Fruit fly (Drosophila melanogaster) whole organism, embryonic: ENCODE measurements around the gene wfs1.

Experiments
- Awh ChIP-seq: fragments of 200-800 bp; sonication (Bioruptor generic); IDR thresholded peaks from 2 replicates; pipeline ENCODE4, ENCODE4 v1.3.6; 2022; ENCODE audit warnings: missing biosample characterization, missing genetic modification characterization
- Bgb ChIP-seq: fragments of 200-800 bp; sonication (Bioruptor generic); IDR thresholded peaks from 2 replicates; pipeline ENCODE4 v1.3.6; 2022; ENCODE audit warnings: missing biosample characterization, missing genetic modification characterization; ENCODE audit not compliant: partially characterized antibody
- C15 ChIP-seq: fragments of 200-800 bp; sonication (Bioruptor generic); IDR thresholded peaks from 3 replicates; pipeline ENCODE4 v1.3.6; 2022; ENCODE audit warnings: missing biosample characterization, missing genetic modification characterization
- CG10209 ChIP-seq: fragments of 200-800 bp; sonication (Bioruptor generic); optimal IDR thresholded peaks from 3 replicates; lab custom pipeline; 2017; ENCODE audit warnings: missing biosample characterization, mild to moderate bottlenecking, missing genetic modification characterization, missing genetic modification reagents
- CG10274 ChIP-seq: fragments of 200-800 bp; sonication (Bioruptor generic); optimal IDR thresholded peaks from 3 replicates; lab custom pipeline; 2017; ENCODE audit warnings: missing biosample characterization, mild to moderate bottlenecking, missing genetic modification characterization
- CG12071 ChIP-seq: fragments of 200-800 bp; sonication (Bioruptor generic); optimal IDR thresholded peaks from 3 replicates; lab custom pipeline; 2018; ENCODE audit warnings: missing biosample characterization, mild to moderate bottlenecking, missing genetic modification characterization
- CG12299 ChIP-seq: fragments of 200-800 bp; sonication (Bioruptor generic); optimal IDR thresholded peaks from 2 replicates; lab custom pipeline; 2018; ENCODE audit warnings: missing biosample characterization, mild to moderate bottlenecking, missing genetic modification characterization
- CG14050 ChIP-seq: fragments of 200-800 bp; sonication (Bioruptor generic); IDR thresholded peaks from 3 replicates; pipeline ENCODE4 v1.3.6; 2022; ENCODE audit warnings: missing biosample characterization, missing genetic modification characterization
- CG17912 ChIP-seq: fragments of 200-800 bp; sonication (Bioruptor generic); optimal IDR thresholded peaks from 2 replicates; lab custom pipeline; 2018; ENCODE audit warnings: missing biosample characterization, mild to moderate bottlenecking, missing genetic modification characterization
- CG18764 ChIP-seq: fragments of 200-800 bp; sonication (Bioruptor generic); optimal IDR thresholded peaks from 3 replicates; lab custom pipeline; 2016; ENCODE audit warnings: missing biosample characterization, missing genetic modification characterization
- CG2129 ChIP-seq: fragments of 200-800 bp; sonication (Bioruptor generic); IDR thresholded peaks from 2 replicates; pipeline ENCODE4 v1.3.6; 2022; ENCODE audit warnings: missing biosample characterization, missing genetic modification characterization; ENCODE audit not compliant: partially characterized antibody
- CG2202 ChIP-seq: fragments of 200-800 bp; sonication (Bioruptor generic); optimal IDR thresholded peaks from 2 replicates; lab custom pipeline; 2018; ENCODE audit warnings: missing biosample characterization, mild to moderate bottlenecking, missing genetic modification characterization
- CG2889 ChIP-seq: fragments of 200-800 bp; sonication (Bioruptor generic); IDR thresholded peaks from 3 replicates; pipeline ENCODE4 v1.3.6; 2022; ENCODE audit warnings: missing biosample characterization, missing genetic modification characterization
- CG33213 ChIP-seq: fragments of 200-800 bp; sonication (Bioruptor generic); optimal IDR thresholded peaks from 3 replicates; lab custom pipeline; 2016; ENCODE audit warnings: missing biosample characterization, missing genetic modification characterization
- CG34224 ChIP-seq: fragments of 200-800 bp; sonication (Bioruptor generic); IDR thresholded peaks from 3 replicates; pipeline ENCODE4 v1.3.6; 2022; ENCODE audit warnings: missing biosample characterization, missing genetic modification characterization; ENCODE audit not compliant: partially characterized antibody
- CG6689 ChIP-seq: fragments of 200-800 bp; sonication (Bioruptor generic); IDR thresholded peaks from 2 replicates; pipeline ENCODE4 v1.3.6; 2022; ENCODE audit warnings: missing biosample characterization, missing genetic modification characterization
- CG7786 ChIP-seq: fragments of 200-800 bp; sonication (Bioruptor generic); optimal IDR thresholded peaks from 2 replicates; lab custom pipeline; 2016; ENCODE audit warnings: missing biosample characterization, missing genetic modification characterization
- CHES-1-like ChIP-seq: fragments of 200-800 bp; sonication (Bioruptor generic); optimal IDR thresholded peaks from 2 replicates; lab custom pipeline; 2016; ENCODE audit warnings: missing biosample characterization, missing genetic modification characterization
- CkIIα-i1 ChIP-seq: fragments of 200-800 bp; sonication (Bioruptor generic); IDR thresholded peaks from 2 replicates; pipeline ENCODE4 v1.3.6; 2022; ENCODE audit warnings: missing biosample characterization, missing genetic modification characterization
- D ChIP-seq, 2 experiments: fragments of 200-800 bp in 1 of 2; fragments of >200 bp in 1 of 2; sonication (Bioruptor generic) in 1 of 2; optimal IDR thresholded peaks; 2 replicates in 1 of 2; 3 replicates in 1 of 2; lab custom pipeline; 2017; ENCODE audit warnings: mild to moderate bottlenecking in 1 of 2, missing biosample characterization in 1 of 2, missing genetic modification characterization in 1 of 2, missing genetic modification reagents in 1 of 2
- D19A ChIP-seq: fragments of 200-800 bp; optimal IDR thresholded peaks from 3 replicates; lab custom pipeline; 2019; ENCODE audit warnings: missing biosample characterization, mild to moderate bottlenecking, missing genetic modification characterization, moderate library complexity
- Doc3 ChIP-seq: fragments of 200-800 bp; sonication (Bioruptor generic); IDR thresholded peaks from 3 replicates; pipeline ENCODE4 v1.3.6; 2022; ENCODE audit warnings: missing biosample characterization, missing genetic modification characterization; ENCODE audit not compliant: partially characterized antibody
- Drgx ChIP-seq: fragments of 200-800 bp; sonication (Bioruptor generic); IDR thresholded peaks from 2 replicates; pipeline ENCODE4 v1.3.6; 2022; ENCODE audit warnings: missing biosample characterization, missing genetic modification characterization
- ERR ChIP-seq: fragments of 200-800 bp; sonication (Bioruptor generic); optimal IDR thresholded peaks from 2 replicates; lab custom pipeline; 2016; ENCODE audit warnings: missing biosample characterization, missing genetic modification characterization
- Fer3 ChIP-seq: fragments of 200-800 bp; sonication (Bioruptor generic); optimal IDR thresholded peaks from 2 replicates; lab custom pipeline; 2018; ENCODE audit warnings: missing biosample characterization, mild to moderate bottlenecking, missing genetic modification characterization, moderate library complexity
- Hand ChIP-seq: fragments of 200-800 bp; sonication (Bioruptor generic); optimal IDR thresholded peaks from 2 replicates; lab custom pipeline; 2017; ENCODE audit warnings: mild to moderate bottlenecking, missing biosample characterization, missing genetic modification reagents, missing genetic modification characterization
- Lhr ChIP-seq: fragments of 200-800 bp; sonication (Bioruptor generic); optimal IDR thresholded peaks from 3 replicates; lab custom pipeline; 2017; ENCODE audit warnings: mild to moderate bottlenecking, missing biosample characterization, missing genetic modification reagents, missing genetic modification characterization
- MBD-R2 ChIP-seq: fragments of 200-800 bp; sonication (Bioruptor generic); IDR thresholded peaks from 2 replicates; pipeline ENCODE4 v1.3.6; 2022; ENCODE audit warnings: missing biosample characterization, missing genetic modification characterization
- Mrtf ChIP-seq: fragments of 200-800 bp; sonication (Bioruptor generic); IDR thresholded peaks from 3 replicates; pipeline ENCODE4 v1.3.6; 2022; ENCODE audit warnings: missing biosample characterization, missing genetic modification characterization
- Oaz ChIP-seq: fragments of 200-800 bp; sonication (Bioruptor generic); IDR thresholded peaks from 2 replicates; pipeline ENCODE4 v1.3.6; 2022; ENCODE audit warnings: missing biosample characterization, missing genetic modification characterization
- Poxn ChIP-seq: fragments of 200-800 bp; sonication (Bioruptor generic); IDR thresholded peaks from 2 replicates; pipeline ENCODE4 v1.3.6; 2022; ENCODE audit warnings: missing biosample characterization, missing genetic modification characterization
- TFAM ChIP-seq: fragments of 200-800 bp; sonication (Bioruptor generic); optimal IDR thresholded peaks from 2 replicates; lab custom pipeline; 2017; ENCODE audit warnings: missing biosample characterization, missing genetic modification characterization, inconsistent platforms
- Tbp ChIP-seq: fragments of >200 bp; optimal IDR thresholded peaks from 2 replicates; lab custom pipeline; 2018; ENCODE audit warnings: missing biosample characterization, missing genetic modification characterization
- Trl ChIP-seq, 3 experiments: fragments of >200 bp in 2 of 3; fragments of 200-800 bp in 1 of 3; sonication (Bioruptor generic) in 1 of 3; optimal IDR thresholded peaks; 2 replicates in 1 of 3; 3 replicates in 2 of 3; lab custom pipeline; 2016 to 2017; ENCODE audit warnings: missing biosample characterization in 1 of 3, missing genetic modification characterization in 1 of 3
- Xrp1 ChIP-seq: fragments of 200-800 bp; sonication (Bioruptor generic); IDR thresholded peaks from 2 replicates; pipeline ENCODE4 v1.3.6; 2022; ENCODE audit warnings: missing biosample characterization, missing genetic modification characterization
- ac ChIP-seq: fragments of 200-800 bp; sonication (Bioruptor generic); optimal IDR thresholded peaks from 3 replicates; lab custom pipeline; 2017; ENCODE audit warnings: missing biosample characterization, mild to moderate bottlenecking, missing genetic modification characterization
- al ChIP-seq: fragments of 200-800 bp; sonication (Bioruptor generic); IDR thresholded peaks from 2 replicates; pipeline ENCODE4 v1.3.6; 2022; ENCODE audit warnings: missing biosample characterization, missing genetic modification characterization
- ase ChIP-seq: fragments of 200-800 bp; sonication (Bioruptor generic); IDR thresholded peaks from 3 replicates; pipeline ENCODE4 v1.3.6; 2022; ENCODE audit warnings: missing biosample characterization, missing genetic modification characterization
- ash1 ChIP-seq: fragments of 200-800 bp; sonication (Bioruptor generic); optimal IDR thresholded peaks from 2 replicates; lab custom pipeline; 2018; ENCODE audit warnings: missing biosample characterization, mild to moderate bottlenecking, missing genetic modification characterization
- crol ChIP-seq: fragments of 200-800 bp; sonication (Bioruptor generic); IDR thresholded peaks from 2 replicates; pipeline ENCODE4 v1.3.6; 2022; ENCODE audit warnings: missing biosample characterization, missing genetic modification characterization
- en ChIP-seq: fragments of 200-800 bp; sonication (Bioruptor generic); optimal IDR thresholded peaks from 2 replicates; lab custom pipeline; 2016; ENCODE audit warnings: missing biosample characterization, missing genetic modification characterization
- eve ChIP-seq, 2 experiments: fragments of >200 bp; optimal IDR thresholded peaks; 2 replicates each; lab custom pipeline; 2017; ENCODE audit warnings: missing biosample characterization in 2 of 2, missing genetic modification characterization in 2 of 2
- grn ChIP-seq: fragments of 200-800 bp; sonication (Bioruptor generic); optimal IDR thresholded peaks from 3 replicates; lab custom pipeline; 2017; ENCODE audit warnings: missing biosample characterization, missing genetic modification characterization
- hbn ChIP-seq: fragments of 200-800 bp; sonication (Bioruptor generic); IDR thresholded peaks from 2 replicates; pipeline ENCODE4 v1.3.6; 2022; ENCODE audit warnings: missing biosample characterization, missing genetic modification characterization; ENCODE audit not compliant: partially characterized antibody
- nom ChIP-seq: fragments of 200-800 bp; sonication (Bioruptor generic); optimal IDR thresholded peaks from 2 replicates; lab custom pipeline; 2017; ENCODE audit warnings: missing biosample characterization, missing genetic modification characterization, mild to moderate bottlenecking, moderate library complexity, missing genetic modification reagents
- pho ChIP-seq: fragments of 200-800 bp; sonication (Bioruptor generic); optimal IDR thresholded peaks from 2 replicates; lab custom pipeline; 2016; ENCODE audit warnings: missing biosample characterization, missing genetic modification characterization
- psq ChIP-seq: fragments of 200-800 bp; sonication (Bioruptor generic); optimal IDR thresholded peaks from 2 replicates; lab custom pipeline; 2017; ENCODE audit warnings: missing biosample characterization, missing genetic modification characterization
- row ChIP-seq: fragments of 200-800 bp; sonication (Bioruptor generic); IDR thresholded peaks from 3 replicates; pipeline ENCODE4 v1.3.6; 2022; ENCODE audit warnings: missing biosample characterization, missing genetic modification characterization
- sug ChIP-seq: fragments of 200-800 bp; optimal IDR thresholded peaks from 2 replicates; lab custom pipeline; 2019; ENCODE audit warnings: missing biosample characterization, mild to moderate bottlenecking, missing genetic modification characterization, moderate library complexity
- ttk ChIP-seq: fragments of 200-800 bp; sonication (Bioruptor generic); IDR thresholded peaks from 2 replicates; pipeline ENCODE4 v2.1.2; 2022; ENCODE audit warnings: missing biosample characterization, missing genetic modification characterization

The wfs1 gene

DNA sequence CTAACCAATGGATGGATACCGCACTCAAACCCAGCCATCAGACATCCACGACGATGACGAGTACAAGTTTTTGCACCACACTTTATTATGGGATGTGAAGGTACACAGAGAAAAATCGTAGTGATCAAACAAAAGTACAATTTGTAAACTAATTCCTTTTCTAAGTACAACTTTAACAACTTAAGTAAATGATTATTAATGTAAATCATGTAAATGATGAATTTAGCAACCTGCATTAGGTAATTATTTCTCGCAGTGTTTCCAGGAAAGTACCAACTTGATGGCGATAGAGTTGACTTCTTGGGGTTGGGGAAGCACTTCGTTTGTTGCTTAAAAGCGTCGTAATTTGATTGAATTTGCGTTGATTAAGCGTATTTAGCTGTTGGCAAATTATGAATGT is 27.1 kb downstream of the wfs1 start (continued):
- TF ChIP-seq CG7786 (GFP tag; lab: Kevin White, UChicago), result peak; percentile 60
- no peak for TF ChIP-seq CG17912
- TF ChIP-seq Drgx (GFP tag; lab: Robert Waterston, UW), result no peak
- peak; percentile 7 for TF ChIP-seq en (GFP tag; lab: Kevin White, UChicago)
- TF ChIP-seq psq (GFP tag; lab: Kevin White, UChicago), result no peak
- no peak for TF ChIP-seq CG2129 (GFP tag; lab: Robert Waterston, UW)
- no peak for TF ChIP-seq CG34224
- no peak for TF ChIP-seq C15 (GFP tag; lab: Robert Waterston, UW)
- TF ChIP-seq CG2889 (GFP tag; lab: Robert Waterston, UW), result peak; percentile 80; the same call in 2 of the 3 replicates
- TF ChIP-seq Xrp1 (GFP tag; lab: Robert Waterston, UW), result no peak; the same call in 1 of the 2 replicates
- TF ChIP-seq CG12299 (tag; lab: Kevin White, UChicago), result peak; percentile 22
- peak; percentile 57 for TF ChIP-seq pho (GFP tag; lab: Kevin White, UChicago)
- peak; percentile 62 for TF ChIP-seq Fer3
- TF ChIP-seq hbn (GFP tag; lab: Robert Waterston, UW), result no peak
- no peak for TF ChIP-seq D (optimal IDR thresholded peaks at IDR 0.05; lab: Kevin White, UChicago)
- TF ChIP-seq D (GFP tag; optimal IDR thresholded peaks at IDR 0.05; lab: Kevin White, UChicago), result peak; percentile 23
- TF ChIP-seq Bgb (GFP tag; lab: Robert Waterston, UW), result no peak
- TF ChIP-seq eve (GFP tag; optimal IDR thresholded peaks at IDR 0.05; lab: Kevin White, UChicago), result peak in 1 of 2 experiments; percentile 77
- no peak for TF ChIP-seq ERR (GFP tag; lab: Kevin White, UChicago)
- TF ChIP-seq CG6689 (GFP tag; lab: Robert Waterston, UW), result peak; percentile 54; the same call in 1 of the 2 replicates
- no peak for TF ChIP-seq Doc3
- TF ChIP-seq CG12071, result peak; percentile 58
- peak; percentile 67 for TF ChIP-seq CG10209 (GFP tag; lab: Kevin White, UChicago)
- peak; percentile 40; the same call in 1 of the 2 replicates for TF ChIP-seq ttk (GFP tag; lab: Robert Waterston, UW)
- peak; percentile 45 for TF ChIP-seq Hand
- no peak for TF ChIP-seq ash1 (GFP tag; lab: Kevin White, UChicago)
- TF ChIP-seq MBD-R2 (GFP tag; lab: Robert Waterston, UW), result peak; percentile 41; the same call in 1 of the 2 replicates
- no peak for TF ChIP-seq ac (GFP tag; lab: Kevin White, UChicago)
- no peak for TF ChIP-seq nom (GFP tag; lab: Kevin White, UChicago)
- no peak for TF ChIP-seq grn (GFP tag; lab: Kevin White, UChicago)
- TF ChIP-seq D19A (tag; lab: Kevin White, UChicago), result peak; percentile 50
- TF ChIP-seq Awh (GFP tag; lab: Robert Waterston, UW), result peak; percentile 42; the same call in 1 of the 2 replicates
- no peak for TF ChIP-seq Poxn
- peak; percentile 31; the same call in 1 of the 3 replicates for TF ChIP-seq Mrtf
- peak; percentile 37; the same call in 1 of the 2 replicates for TF ChIP-seq Oaz
- TF ChIP-seq Lhr (GFP tag; lab: Kevin White, UChicago), result peak; percentile 5
- TF ChIP-seq CG18764 (GFP tag; lab: Kevin White, UChicago), result peak; percentile 36
- TF ChIP-seq al (GFP tag; lab: Robert Waterston, UW), result no peak
- TF ChIP-seq crol, result no peak
- TF ChIP-seq CG2202 (tag; lab: Kevin White, UChicago), result no peak
- no peak for TF ChIP-seq CG14050
- no peak for TF ChIP-seq CkIIα-i1
- TF ChIP-seq CG10274, result no peak
- TF ChIP-seq Tbp (GFP tag; lab: Kevin White, UChicago), result no peak
- TF ChIP-seq ase, result no peak; the same call in 2 of the 3 replicates
- no peak for TF ChIP-seq TFAM (GFP tag; lab: Kevin White, UChicago)
- TF ChIP-seq row (GFP tag; lab: Robert Waterston, UW), result peak; percentile 85
- no peak for TF ChIP-seq Trl (optimal IDR thresholded peaks at IDR 0.05; lab: Kevin White, UChicago)
- TF ChIP-seq Trl (GFP tag; optimal IDR thresholded peaks at IDR 0.05; lab: Kevin White, UChicago), result peak; percentile 10
- peak; percentile 28 for TF ChIP-seq CG33213 (GFP tag; lab: Kevin White, UChicago)
- TF ChIP-seq sug (tag; lab: Kevin White, UChicago), result no peak
- peak; percentile 57 for TF ChIP-seq CHES-1-like (GFP tag; lab: Kevin White, UChicago)
